Worm (Caenorhabditis elegans) whole organism, L3 larva: ENCODE measurements around the gene F52H2.3.

Source experiments
- R02D3.7 ChIP-seq: fragments of 150-350 bp; optimal IDR thresholded peaks from 2 replicates; lab custom pipeline; 2014; ENCODE audit warnings: missing biosample characterization, missing genetic modification characterization
- ZK546.5 ChIP-seq: sonication (generic microtip); optimal IDR thresholded peaks from 2 replicates; lab custom pipeline; 2017; ENCODE audit warnings: missing biosample characterization, missing genetic modification characterization
- ama-1 ChIP-seq: fragments of 150-350 bp; optimal IDR thresholded peaks from 2 replicates; lab custom pipeline; 2018
- ceh-16 ChIP-seq: sonication (generic microtip); optimal IDR thresholded peaks from 2 replicates; lab custom pipeline; 2017; ENCODE audit warnings: missing biosample characterization, missing genetic modification characterization
- ceh-28 ChIP-seq: fragments of 150-350 bp; optimal IDR thresholded peaks from 2 replicates; lab custom pipeline; 2014; ENCODE audit warnings: missing biosample characterization, missing genetic modification reagents, missing genetic modification characterization
- ceh-82 ChIP-seq: fragments of 150-350 bp; optimal IDR thresholded peaks from 2 replicates; lab custom pipeline; 2014; ENCODE audit warnings: missing biosample characterization, missing genetic modification characterization
- ceh-9 ChIP-seq: sonication (generic microtip); optimal IDR thresholded peaks from 2 replicates; lab custom pipeline; 2018; ENCODE audit warnings: missing biosample characterization, missing genetic modification characterization
- daf-12 ChIP-seq: fragments of 150-350 bp; optimal IDR thresholded peaks from 2 replicates; lab custom pipeline; 2014; ENCODE audit warnings: missing biosample characterization, missing genetic modification reagents, missing genetic modification characterization
- egl-27 ChIP-seq: sonication (generic microtip); optimal IDR thresholded peaks from 4 replicates; lab custom pipeline; 2017; ENCODE audit warnings: missing biosample characterization, missing genetic modification reagents, missing genetic modification characterization
- egl-5 ChIP-seq: fragments of 150-350 bp; optimal IDR thresholded peaks from 2 replicates; lab custom pipeline; 2017; ENCODE audit warnings: missing biosample characterization, missing genetic modification reagents, missing genetic modification characterization, inconsistent platforms
- elt-1 ChIP-seq: fragments of 150-350 bp; optimal IDR thresholded peaks from 2 replicates; lab custom pipeline; 2014; ENCODE audit warnings: missing biosample characterization, missing genetic modification characterization
- elt-2 ChIP-seq: sonication (generic microtip); optimal IDR thresholded peaks from 2 replicates; lab custom pipeline; 2016; ENCODE audit warnings: missing genetic modification reagents, mild to moderate bottlenecking, missing genetic modification characterization, missing compliant biosample characterization
- elt-3 ChIP-seq, 3 experiments: fragments of 150-350 bp in 1 of 3; sonication (generic microtip) in 2 of 3; optimal IDR thresholded peaks; 2 replicates in 2 of 3; 4 replicates in 1 of 3; lab custom pipeline; 2014 to 2017; ENCODE audit warnings: missing biosample characterization in 3 of 3, missing genetic modification characterization in 3 of 3
- eor-1 ChIP-seq, 2 experiments: fragments of 150-350 bp; optimal IDR thresholded peaks; 2 replicates each; lab custom pipeline; 2014 to 2018; ENCODE audit warnings: missing biosample characterization in 2 of 2, missing genetic modification characterization in 2 of 2
- fkh-2 ChIP-seq: fragments of 150-350 bp; optimal IDR thresholded peaks from 2 replicates; lab custom pipeline; 2014; ENCODE audit warnings: missing biosample characterization, missing genetic modification reagents, missing genetic modification characterization
- hmg-11 ChIP-seq: sonication (generic microtip); optimal IDR thresholded peaks from 2 replicates; lab custom pipeline; 2016; ENCODE audit warnings: missing genetic modification characterization, missing compliant biosample characterization
- jun-1 ChIP-seq: fragments of 150-350 bp; optimal IDR thresholded peaks from 2 replicates; lab custom pipeline; 2014; ENCODE audit warnings: missing biosample characterization, missing genetic modification reagents, missing genetic modification characterization
- lin-15B ChIP-seq: fragments of 150-350 bp; optimal IDR thresholded peaks from 2 replicates; lab custom pipeline; 2014; ENCODE audit warnings: missing biosample characterization, missing genetic modification characterization
- lin-39 ChIP-seq: fragments of 150-350 bp; optimal IDR thresholded peaks from 2 replicates; lab custom pipeline; 2018; ENCODE audit warnings: missing biosample characterization, missing genetic modification reagents, missing genetic modification characterization
- mdl-1 ChIP-seq: fragments of 150-350 bp; optimal IDR thresholded peaks from 2 replicates; lab custom pipeline; 2014; ENCODE audit warnings: missing biosample characterization, missing genetic modification characterization
- nfya-1 ChIP-seq: sonication (generic microtip); optimal IDR thresholded peaks from 2 replicates; lab custom pipeline; 2017; ENCODE audit warnings: missing genetic modification characterization, mild to moderate bottlenecking, missing compliant biosample characterization, antibody characterized with exemption, moderate library complexity; ENCODE audit not compliant: insufficient read depth
- nhr-11 ChIP-seq: fragments of 150-350 bp; optimal IDR thresholded peaks from 2 replicates; lab custom pipeline; 2014; ENCODE audit warnings: missing biosample characterization, missing genetic modification characterization
- nhr-23 ChIP-seq: fragments of 150-350 bp; optimal IDR thresholded peaks from 2 replicates; lab custom pipeline; 2014; ENCODE audit warnings: missing biosample characterization, missing genetic modification reagents, missing genetic modification characterization
- nhr-25 ChIP-seq: sonication (generic microtip); optimal IDR thresholded peaks from 2 replicates; lab custom pipeline; 2017; ENCODE audit warnings: missing biosample characterization, missing genetic modification characterization
- nhr-28 ChIP-seq: fragments of 150-350 bp; optimal IDR thresholded peaks from 2 replicates; lab custom pipeline; 2014; ENCODE audit warnings: missing biosample characterization, missing genetic modification characterization
- nhr-43 ChIP-seq: sonication (generic microtip); optimal IDR thresholded peaks from 2 replicates; lab custom pipeline; 2016; ENCODE audit warnings: mild to moderate bottlenecking, missing genetic modification characterization, missing compliant biosample characterization; ENCODE audit not compliant: poor library complexity, severe bottlenecking
- nhr-67 ChIP-seq: fragments of 150-350 bp; optimal IDR thresholded peaks from 2 replicates; lab custom pipeline; 2014; ENCODE audit warnings: missing biosample characterization, missing genetic modification characterization
- nhr-76 ChIP-seq: fragments of 150-350 bp; sonication (generic microtip); optimal IDR thresholded peaks from 5 replicates; lab custom pipeline; 2014; ENCODE audit warnings: missing biosample characterization, missing genetic modification characterization
- nhr-77 ChIP-seq: fragments of 150-350 bp; optimal IDR thresholded peaks from 2 replicates; lab custom pipeline; 2014; ENCODE audit warnings: missing biosample characterization, missing genetic modification characterization
- pha-4 ChIP-seq: fragments of 150-350 bp; optimal IDR thresholded peaks from 2 replicates; lab custom pipeline; 2014; ENCODE audit warnings: missing biosample characterization, missing genetic modification reagents, missing genetic modification characterization
- pqm-1 ChIP-seq: fragments of 150-350 bp; optimal IDR thresholded peaks from 2 replicates; lab custom pipeline; 2017; ENCODE audit warnings: missing biosample characterization, missing genetic modification characterization, inconsistent platforms
- sea-2 ChIP-seq: fragments of 150-350 bp; sonication (generic microtip); optimal IDR thresholded peaks from 4 replicates; lab custom pipeline; 2014; ENCODE audit warnings: missing biosample characterization, missing genetic modification reagents, missing genetic modification characterization
- skn-1 ChIP-seq: fragments of 150-350 bp; optimal IDR thresholded peaks from 2 replicates; lab custom pipeline; 2014; ENCODE audit warnings: missing biosample characterization, missing genetic modification characterization
- snpc-4 ChIP-seq: fragments of 150-350 bp; optimal IDR thresholded peaks from 2 replicates; lab custom pipeline; 2014; ENCODE audit warnings: missing biosample characterization, missing genetic modification characterization
- tbx-2 ChIP-seq: sonication (generic microtip); optimal IDR thresholded peaks from 2 replicates; lab custom pipeline; 2016; ENCODE audit warnings: mild to moderate bottlenecking, missing genetic modification characterization, missing compliant biosample characterization
- unc-39 ChIP-seq: sonication (generic microtip); optimal IDR thresholded peaks from 4 replicates; lab custom pipeline; 2017; ENCODE audit warnings: missing biosample characterization, missing genetic modification characterization
- unc-62 ChIP-seq: fragments of 150-350 bp; sonication (generic microtip); optimal IDR thresholded peaks from 4 replicates; lab custom pipeline; 2014; ENCODE audit warnings: missing biosample characterization, missing genetic modification reagents, missing genetic modification characterization
- zag-1 ChIP-seq: fragments of 150-350 bp; optimal IDR thresholded peaks from 2 replicates; lab custom pipeline; 2014; ENCODE audit warnings: missing biosample characterization, missing genetic modification characterization
- ztf-11 ChIP-seq: fragments of 150-350 bp; optimal IDR thresholded peaks from 2 replicates; lab custom pipeline; 2014; ENCODE audit warnings: missing biosample characterization, missing genetic modification characterization
- ztf-4 ChIP-seq: fragments of 150-350 bp; optimal IDR thresholded peaks from 2 replicates; lab custom pipeline; 2014; ENCODE audit warnings: missing biosample characterization, missing genetic modification characterization

Gene F52H2.3

ce11 chrX:2565308-2565773, 24.5 kb upstream of the F52H2.3 start, which contains the start of gene F52H2.15:
TSS of gene F52H2.15 (plus strand) at chrX:2565358.
- peak; percentile 86 for TF ChIP-seq elt-2
- TF ChIP-seq pha-4 (tag; lab: Kevin White, UChicago), result peak; percentile 37
- no peak for TF ChIP-seq unc-39 (tag; lab: Kevin White, UChicago)
- no peak for TF ChIP-seq lin-39 (tag; lab: Kevin White, UChicago)
- peak; percentile 57 for TF ChIP-seq pqm-1 (tag; lab: Kevin White, UChicago)

- TF ChIP-seq snpc-4 (no peak), lin-15B (no peak), nhr-43 (tag; lab: Kevin White, UChicago) (no peak), nhr-23 (tag; lab: Kevin White, UChicago) (no peak), ztf-11 (tag; lab: Kevin White, UChicago) (no peak), jun-1 (tag; lab: Kevin White, UChicago) (no peak), daf-12 (tag; lab: Kevin White, UChicago) (no peak), R02D3.7 (tag; lab: Kevin White, UChicago) (no peak), ZK546.5 (tag; lab: Kevin White, UChicago) (no peak), nhr-76 (tag; lab: Kevin White, UChicago) (no peak), egl-5 (tag; lab: Kevin White, UChicago) (no peak), nhr-28 (tag; lab: Kevin White, UChicago) (no peak), ceh-82 (tag; lab: Kevin White, UChicago) (no peak), mdl-1 (tag; lab: Kevin White, UChicago) (no peak), eor-1 (tag; optimal IDR thresholded peaks at IDR 0.05; lab: Kevin White, UChicago) (no peak), nhr-77 (tag; lab: Kevin White, UChicago) (no peak), ztf-4 (tag; lab: Kevin White, UChicago) (no peak), nhr-67 (no peak)
Observed at ce11 chrX:2564047-2564446, 23.2 kb upstream of the F52H2.3 start, which contains the start of gene dhcr-24. TSS of gene dhcr-24 (minus strand) at chrX:2564147.

- no peak for TF ChIP-seq fkh-2
- TF ChIP-seq pha-4 (tag; lab: Kevin White, UChicago), result no peak
- TF ChIP-seq pqm-1 (tag; lab: Kevin White, UChicago), result no peak
- no peak for TF ChIP-seq zag-1 (tag; lab: Kevin White, UChicago)
- no peak for TF ChIP-seq ceh-16 (tag; lab: Kevin White, UChicago)
- no peak for TF ChIP-seq elt-1 (tag; lab: Kevin White, UChicago)
- TF ChIP-seq egl-5 (tag; lab: Kevin White, UChicago), result no peak
- TF ChIP-seq, all 47 proteins: peak for 0
Observed at ce11 chrX:2559979-2560378, 19.1 kb upstream of the F52H2.3 start, which contains the start of gene F52H2.5. TSS of gene F52H2.5 (minus strand) at chrX:2560079.

ce11 chrX:2559399-2559798, 18.5 kb upstream of the F52H2.3 start:
- TF ChIP-seq ceh-16 (tag; lab: Kevin White, UChicago), result no peak
- TF ChIP-seq snpc-4, result peak; percentile 50
- TF ChIP-seq nfya-1, result peak; percentile 53
- peak; percentile 0 for TF ChIP-seq nhr-25 (tag; lab: Kevin White, UChicago)
- TF ChIP-seq nhr-23 (tag; lab: Kevin White, UChicago), result peak; percentile 14
- TF ChIP-seq egl-27, result no peak
- TF ChIP-seq sea-2, result no peak
- no peak for TF ChIP-seq pqm-1 (tag; lab: Kevin White, UChicago)
- TF ChIP-seq unc-62 (GFP tag; lab: Kevin White, UChicago), result no peak
- peak; percentile 74 for TF ChIP-seq pha-4 (tag; lab: Kevin White, UChicago)
- peak; percentile 46 for TF ChIP-seq lin-15B
- TF ChIP-seq ZK546.5 (tag; lab: Kevin White, UChicago), result no peak
- TF ChIP-seq daf-12 (tag; lab: Kevin White, UChicago), result no peak
- TF ChIP-seq nhr-67, result no peak
- TF ChIP-seq hmg-11 (tag; lab: Kevin White, UChicago), result peak; percentile 34
- no peak for TF ChIP-seq nhr-77 (tag; lab: Kevin White, UChicago)
- TF ChIP-seq tbx-2, result peak; percentile 15

- TF ChIP-seq nhr-11 (tag; lab: Kevin White, UChicago) (no peak), elt-3 (tag; optimal IDR thresholded peaks at IDR 0.05; lab: Kevin White, UChicago) (peak in 1 of 3 experiments; percentile 51), zag-1 (tag; lab: Kevin White, UChicago) (no peak), nhr-76 (tag; lab: Kevin White, UChicago) (no peak), ceh-9 (tag; lab: Kevin White, UChicago) (no peak), lin-15B (peak; percentile 3), fkh-2 (no peak), pha-4 (tag; lab: Kevin White, UChicago) (peak; percentile 57), ceh-28 (peak; percentile 39), elt-1 (tag; lab: Kevin White, UChicago) (peak; percentile 39), ceh-16 (tag; lab: Kevin White, UChicago) (no peak), skn-1 (tag; lab: Kevin White, UChicago) (peak; percentile 75), ztf-4 (tag; lab: Kevin White, UChicago) (no peak), ZK546.5 (tag; lab: Kevin White, UChicago) (no peak), nhr-43 (tag; lab: Kevin White, UChicago) (peak; percentile 59), ama-1 (no peak), hmg-11 (tag; lab: Kevin White, UChicago) (peak; percentile 86), egl-5 (tag; lab: Kevin White, UChicago) (peak; percentile 38), elt-2 (peak; percentile 55), mdl-1 (tag; lab: Kevin White, UChicago) (no peak), ztf-11 (tag; lab: Kevin White, UChicago) (no peak), jun-1 (tag; lab: Kevin White, UChicago) (peak; percentile 70), nhr-77 (tag; lab: Kevin White, UChicago) (no peak), nhr-23 (tag; lab: Kevin White, UChicago) (peak; percentile 66), snpc-4 (no peak), lin-39 (tag; lab: Kevin White, UChicago) (peak; percentile 56), nhr-67 (no peak)
Observed at ce11 chrX:2553433-2553860, 12.6 kb upstream of the F52H2.3 start.
